Worm (Caenorhabditis elegans): ENCODE results near the gene cki-2.
A peak's percentile ranks its signal among the peaks of the same experiment; 100 is the strongest.

Gene cki-2

DNA sequence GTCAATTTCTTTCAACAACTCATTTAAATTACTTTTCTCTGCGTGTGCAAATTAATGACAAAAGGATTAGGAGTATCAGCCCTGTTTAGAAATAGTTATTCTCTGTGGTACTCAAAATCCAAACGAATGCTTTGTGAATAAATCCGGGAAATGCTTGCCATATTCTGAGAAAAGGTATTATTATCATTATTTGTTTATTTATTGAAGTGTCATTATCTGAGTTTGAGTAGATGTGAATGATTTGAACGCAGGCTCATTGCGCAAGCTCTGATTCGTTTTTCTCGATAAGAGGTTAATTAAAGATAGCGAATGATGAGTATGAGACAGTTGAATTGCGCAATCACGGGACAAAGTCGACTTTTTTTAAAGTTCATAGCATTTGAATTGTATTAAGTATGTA lies 11.6 kb downstream of the cki-2 start:
- no peak for TF ChIP-seq ttx-3 (tag; optimal IDR thresholded peaks at IDR 0.05)
- no peak for TF ChIP-seq ceh-22 (tag; optimal IDR thresholded peaks at IDR 0.05)
- TF ChIP-seq elt-2 (tag; optimal IDR thresholded peaks at IDR 0.05): peak; percentile 93

DNA sequence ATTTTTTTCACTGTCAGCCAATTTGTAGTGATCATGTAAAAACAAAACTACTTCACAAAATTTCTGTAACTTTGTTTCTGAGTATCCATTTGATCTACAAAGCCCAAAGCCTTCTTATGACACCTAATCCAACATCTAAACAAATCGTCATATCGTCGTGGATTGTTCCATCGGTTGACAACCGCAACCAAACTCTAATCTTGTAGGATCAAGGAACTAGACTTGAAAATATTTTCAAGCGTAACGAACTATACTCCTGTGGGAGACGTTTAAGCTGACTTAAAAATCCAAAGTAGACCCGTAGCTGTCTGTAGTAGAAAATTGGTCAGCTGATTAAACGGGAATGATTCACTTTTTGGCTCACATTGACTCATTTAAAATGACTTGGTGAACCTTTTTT lies 13.3 kb downstream of the cki-2 start:
- TF ChIP-seq tbx-2 (tag; optimal IDR thresholded peaks at IDR 0.05) (no peak), pros-1 (tag; optimal IDR thresholded peaks at IDR 0.05) (no peak), ceh-31 (tag; optimal IDR thresholded peaks at IDR 0.05) (no peak), ceh-30 (tag; optimal IDR thresholded peaks at IDR 0.05) (no peak), ceh-19 (GFP tag; optimal IDR thresholded peaks at IDR 0.05) (no peak), eyg-1 (tag; optimal IDR thresholded peaks at IDR 0.05) (no peak), ztf-16 (tag; optimal IDR thresholded peaks at IDR 0.05) (no peak), nhr-11 (tag; optimal IDR thresholded peaks at IDR 0.05) (no peak), unc-3 (GFP tag; conservative IDR thresholded peaks at IDR 0.05) (no peak), unc-3 (tag; optimal IDR thresholded peaks at IDR 0.05) (no peak), pha-4 (tag; optimal IDR thresholded peaks at IDR 0.05) (no peak), unc-55 (GFP tag; optimal IDR thresholded peaks at IDR 0.05) (no peak), elt-2 (tag; optimal IDR thresholded peaks at IDR 0.05) (no peak), odd-2 (tag; optimal IDR thresholded peaks at IDR 0.05) (no peak), ceh-34 (tag; optimal IDR thresholded peaks at IDR 0.05) (no peak)

DNA sequence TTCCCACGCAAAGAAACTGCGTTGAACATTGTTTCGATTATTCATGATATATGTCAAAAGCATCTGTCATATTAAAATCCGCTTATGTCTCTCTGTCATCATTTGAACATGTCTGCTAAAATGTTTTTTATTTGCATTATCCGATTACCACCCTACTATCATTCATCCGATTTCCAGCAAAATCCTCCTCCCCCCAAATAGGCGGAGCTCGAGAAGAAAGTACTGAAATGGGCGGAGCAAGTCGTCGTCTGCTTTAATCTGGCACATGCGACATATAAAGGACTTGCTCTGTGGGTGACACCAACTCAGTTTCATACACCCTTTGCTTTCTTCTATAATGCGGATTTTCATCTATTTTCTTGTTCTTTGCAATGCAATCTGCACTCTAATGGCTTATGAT lies 15.8 kb downstream of the cki-2 start, which contains the start of gene T09A5.14:
Gene T09A5.14 (plus strand): TSS at position 301 of the 400 bp plus-strand sequence.
- TF ChIP-seq pat-9 (tag; optimal IDR thresholded peaks at IDR 0.05) (no peak), dmd-4 (tag; optimal IDR thresholded peaks at IDR 0.05; ENCODE audit: borderline replicate concordance) (no peak), ceh-24 (tag; optimal IDR thresholded peaks at IDR 0.05) (no peak), pha-4 (tag; optimal IDR thresholded peaks at IDR 0.05) (no peak), ets-4 (tag; optimal IDR thresholded peaks at IDR 0.05) (no peak), ceh-31 (tag; optimal IDR thresholded peaks at IDR 0.05) (no peak), hlh-13 (GFP tag; optimal IDR thresholded peaks at IDR 0.05) (no peak), zip-5 (tag; optimal IDR thresholded peaks at IDR 0.05) (no peak), pha-2 (tag; optimal IDR thresholded peaks at IDR 0.05) (no peak), C08G9.2 (tag; optimal IDR thresholded peaks at IDR 0.05) (no peak), nhr-232 (tag; optimal IDR thresholded peaks at IDR 0.05) (no peak), F13H6.1 (tag; optimal IDR thresholded peaks at IDR 0.05) (no peak), hlh-30 (tag; optimal IDR thresholded peaks at IDR 0.05; ENCODE audit: insufficient read depth) (no peak), ceh-14 (tag; optimal IDR thresholded peaks at IDR 0.05) (no peak), gmeb-2 (tag; optimal IDR thresholded peaks at IDR 0.05) (no peak), unc-86 (tag; optimal IDR thresholded peaks at IDR 0.05) (no peak), fax-1 (tag; optimal IDR thresholded peaks at IDR 0.05) (no peak)

DNA sequence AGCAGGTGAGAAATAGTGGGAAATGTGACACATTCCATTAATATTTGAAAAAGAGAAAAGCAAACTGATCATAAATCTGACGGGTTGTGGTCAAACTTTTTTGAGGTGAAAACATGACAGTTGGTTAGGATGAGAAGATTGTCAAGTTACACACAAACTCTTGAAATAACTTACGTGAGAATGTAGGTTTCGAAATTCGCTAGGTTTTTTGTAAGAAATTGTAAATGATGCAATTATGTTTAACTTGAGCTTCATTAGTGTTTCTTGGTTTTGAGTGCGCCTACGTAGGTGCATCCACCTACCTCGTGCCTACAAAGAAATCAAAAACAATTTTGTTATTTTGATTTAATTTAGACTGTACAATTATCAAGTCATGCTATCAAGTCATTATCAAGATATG lies 19.0 kb downstream of the cki-2 start, which contains the start of gene cex-2:
Gene cex-2 (minus strand): TSS at position 101 of the 400 bp plus-strand sequence.
- no peak for TF ChIP-seq ceh-19 (GFP tag; optimal IDR thresholded peaks at IDR 0.05)
- no peak for TF ChIP-seq ceh-9 (tag; optimal IDR thresholded peaks at IDR 0.05)
- TF ChIP-seq F13H6.1 (tag; optimal IDR thresholded peaks at IDR 0.05): no peak
- TF ChIP-seq dve-1 (tag; optimal IDR thresholded peaks at IDR 0.05): no peak
- TF ChIP-seq ceh-24 (tag; optimal IDR thresholded peaks at IDR 0.05): no peak

DNA sequence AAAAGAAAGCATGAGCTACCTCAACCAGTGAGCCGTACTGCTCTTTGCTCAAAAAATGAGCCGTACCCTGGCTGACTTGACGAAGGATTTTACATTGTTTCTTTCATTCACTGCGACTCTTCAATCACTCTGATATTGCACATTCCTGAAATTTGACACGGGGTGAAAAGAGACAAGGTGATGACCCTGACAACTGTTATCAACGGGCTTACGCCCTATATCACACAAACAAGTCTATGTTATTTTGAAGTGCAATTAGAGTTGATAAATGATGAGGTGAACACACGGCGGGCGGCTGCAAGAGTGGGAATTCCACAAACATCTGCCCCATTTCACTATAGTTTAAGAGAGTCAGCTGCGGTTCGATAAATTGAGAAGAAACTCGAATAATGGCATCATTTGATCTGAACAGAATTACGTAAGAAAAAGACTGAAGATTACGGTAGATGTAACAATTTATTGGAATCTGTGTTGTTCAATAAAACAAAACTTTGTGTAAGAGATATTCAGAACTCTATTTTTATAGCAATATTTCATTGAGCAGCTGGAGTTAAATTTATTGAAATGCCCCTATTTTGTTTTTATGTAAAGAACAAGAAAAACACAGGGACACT lies 20.4 kb downstream of the cki-2 start:
- no peak for TF ChIP-seq pha-4 (tag; optimal IDR thresholded peaks at IDR 0.05)
- no peak for TF ChIP-seq eyg-1 (tag; optimal IDR thresholded peaks at IDR 0.05)
- no peak for TF ChIP-seq T23F11.4 (GFP tag; optimal IDR thresholded peaks at IDR 0.05)
- no peak for TF ChIP-seq hlh-13 (GFP tag; optimal IDR thresholded peaks at IDR 0.05)
- no peak for TF ChIP-seq nhr-232 (tag; optimal IDR thresholded peaks at IDR 0.05)
- no peak for TF ChIP-seq gmeb-2 (tag; optimal IDR thresholded peaks at IDR 0.05)
- TF ChIP-seq unc-55 (GFP tag; optimal IDR thresholded peaks at IDR 0.05): peak; percentile 43
- TF ChIP-seq ceh-48 (tag; optimal IDR thresholded peaks at IDR 0.05): no peak
- no peak for TF ChIP-seq elt-4 (tag; optimal IDR thresholded peaks at IDR 0.05)
- peak; percentile 32 for TF ChIP-seq rnt-1 (tag; optimal IDR thresholded peaks at IDR 0.05)
- TF ChIP-seq C08G9.2 (tag; optimal IDR thresholded peaks at IDR 0.05): no peak
- no peak for TF ChIP-seq dve-1 (tag; optimal IDR thresholded peaks at IDR 0.05)
- TF ChIP-seq K09A11.1 (tag; optimal IDR thresholded peaks at IDR 0.05; ENCODE audit: insufficient read depth): no peak
- peak; percentile 64 for TF ChIP-seq ceh-34 (tag; optimal IDR thresholded peaks at IDR 0.05)
- TF ChIP-seq unc-3 (GFP tag; conservative IDR thresholded peaks at IDR 0.05): no peak
- no peak for TF ChIP-seq unc-3 (tag; optimal IDR thresholded peaks at IDR 0.05)
- TF ChIP-seq che-1 (tag; optimal IDR thresholded peaks at IDR 0.05): no peak
- no peak for TF ChIP-seq npax-4 (tag; optimal IDR thresholded peaks at IDR 0.05)
- no peak for TF ChIP-seq lin-11 (tag; optimal IDR thresholded peaks at IDR 0.05)
- TF ChIP-seq ceh-18 (tag; optimal IDR thresholded peaks at IDR 0.05): peak; percentile 63
- no peak for TF ChIP-seq fax-1 (tag; optimal IDR thresholded peaks at IDR 0.05)
